Fruit fly (Drosophila melanogaster) whole organism, wandering third instar larva: ENCODE data around the gene CG32095.

Experiments
- Abd-B ChIP-seq: fragments of >200 bp; optimal IDR thresholded peaks from 2 replicates; lab custom pipeline; 2017; ENCODE audit warnings: missing biosample characterization, missing genetic modification characterization
- brk ChIP-seq: fragments of 200-800 bp; sonication (Bioruptor generic); optimal IDR thresholded peaks from 2 replicates; lab custom pipeline; 2016; ENCODE audit warnings: missing biosample characterization, mild to moderate bottlenecking, missing genetic modification characterization
- dsf ChIP-seq: sonication (Bioruptor generic); optimal IDR thresholded peaks from 2 replicates; lab custom pipeline; 2016; ENCODE audit warnings: missing biosample characterization, missing genetic modification characterization, borderline replicate concordance
- fru ChIP-seq: fragments of 200-800 bp; sonication (Bioruptor generic); optimal IDR thresholded peaks from 3 replicates; lab custom pipeline; 2016; ENCODE audit warnings: missing biosample characterization, mild to moderate bottlenecking, missing genetic modification characterization
- pan ChIP-seq: fragments of >200 bp; optimal IDR thresholded peaks from 2 replicates; lab custom pipeline; 2017
- rgr ChIP-seq: fragments of 200-800 bp; sonication (Bioruptor generic); optimal IDR thresholded peaks from 3 replicates; lab custom pipeline; 2016; ENCODE audit warnings: missing biosample characterization, mild to moderate bottlenecking, missing genetic modification characterization

DNA sequence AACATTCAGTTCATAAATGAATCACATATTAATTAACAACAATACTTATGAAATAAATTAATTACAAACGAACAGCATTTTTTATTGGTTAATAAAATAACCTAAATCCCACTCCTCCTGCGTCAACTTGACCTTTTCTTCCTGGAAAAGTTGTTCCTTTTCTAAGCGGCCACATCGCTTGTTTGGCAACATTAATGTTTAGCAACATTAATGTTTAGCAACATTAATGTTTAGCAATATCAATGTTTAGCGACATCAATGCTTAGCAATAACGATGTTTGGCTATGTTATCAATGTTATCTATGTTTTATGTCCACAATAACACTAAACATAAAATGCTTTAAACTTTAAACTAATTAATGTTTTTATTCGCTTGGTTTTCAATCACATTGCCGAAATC is 8.9 kb downstream of the CG32095 start:
- TF ChIP-seq rgr (no peak), fru (GFP tag; lab: Kevin White, UChicago) (no peak), Abd-B (GFP tag; lab: Kevin White, UChicago) (no peak), dsf (GFP tag; lab: Kevin White, UChicago) (no peak), pan (no peak), brk (GFP tag; lab: Kevin White, UChicago) (no peak)
